Worm (Caenorhabditis elegans) whole organism, midembryonic: ENCODE measurements around the gene C26H9A.3.

Source experiments
- cog-1 ChIP-seq: sonication (generic microtip); optimal IDR thresholded peaks from 2 replicates; lab custom pipeline; 2016; ENCODE audit warnings: missing genetic modification characterization, missing compliant biosample characterization
- med-1 ChIP-seq: sonication (generic microtip); optimal IDR thresholded peaks from 2 replicates; lab custom pipeline; 2017; ENCODE audit warnings: missing genetic modification characterization, mild to moderate bottlenecking, missing compliant biosample characterization, antibody characterized with exemption, missing genetic modification reagents; ENCODE audit not compliant: insufficient read depth
- ztf-23 ChIP-seq: fragments of 200-800 bp; sonication (Bioruptor generic); IDR thresholded peaks from 2 replicates; pipeline ENCODE4 v1.3.6; 2022; ENCODE audit warnings: missing genetic modification reagents, missing genetic modification characterization, missing compliant biosample characterization

ce11 chrIV:12614624-12615023 is 24.6 kb downstream of the C26H9A.3 start, which contains the start of gene efa-6:
- no peak for TF ChIP-seq cog-1 (tag; lab: Kevin White, UChicago)
- no peak for TF ChIP-seq ztf-23
- TF ChIP-seq med-1 (GFP tag; lab: Kevin White, UChicago): no peak
